Worm (Caenorhabditis elegans) whole organism, midembryonic: ENCODE results near the gene C33F10.11.
A peak's percentile ranks its signal among the peaks of the same experiment; 100 is the strongest.

Experiments used
- T22C8.4 ChIP-seq: fragments of 200-800 bp; sonication (Bioruptor generic); IDR thresholded peaks from 2 replicates; pipeline ENCODE4 v1.3.6; 2022; ENCODE audit warnings: missing genetic modification characterization, missing compliant biosample characterization
- med-1 ChIP-seq: sonication (generic microtip); optimal IDR thresholded peaks from 2 replicates; lab custom pipeline; 2017; ENCODE audit warnings: missing genetic modification characterization, mild to moderate bottlenecking, missing compliant biosample characterization, antibody characterized with exemption, missing genetic modification reagents; ENCODE audit not compliant: insufficient read depth
- ref-1 ChIP-seq: fragments of 200-800 bp; sonication (Bioruptor generic); conservative IDR thresholded peaks from 2 replicates; pipeline ENCODE4 v1.3.6; 2022; ENCODE audit warnings: missing genetic modification reagents, missing genetic modification characterization, missing compliant biosample characterization
- tab-1 ChIP-seq: fragments of 200-800 bp; sonication (Bioruptor generic); IDR thresholded peaks from 2 replicates; pipeline ENCODE4 v1.3.6; 2022; ENCODE audit warnings: missing genetic modification characterization, missing compliant biosample characterization

DNA sequence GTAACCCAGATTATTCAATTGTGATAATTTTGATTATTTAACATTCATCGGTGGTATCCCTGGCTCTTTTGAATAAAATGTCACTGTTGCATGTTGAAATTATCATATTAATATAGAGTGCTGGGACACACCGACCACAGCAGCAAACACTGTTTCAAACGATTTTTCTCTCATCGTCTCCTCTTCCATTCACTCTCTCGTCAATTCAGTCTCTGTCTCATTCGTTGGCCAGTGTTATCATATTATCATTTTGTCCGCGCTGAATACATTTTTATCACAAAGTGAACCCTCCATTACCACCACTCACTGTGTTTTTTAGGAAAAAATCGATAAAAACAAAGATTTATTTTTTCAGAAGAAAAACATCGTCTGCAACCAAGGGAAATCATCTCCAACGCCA, 22.4 kb upstream of the C33F10.11 start:
- TF ChIP-seq tab-1 (GFP tag; lab: Robert Waterston, UW) (no peak), ref-1 (GFP tag; lab: Robert Waterston, UW) (no peak), T22C8.4 (GFP tag; lab: Robert Waterston, UW) (0 out of 2 replicates have a peak, but pooled peaks have one; percentile 13), med-1 (GFP tag; lab: Kevin White, UChicago) (no peak)
